Fruit fly (Drosophila melanogaster) whole organism, embryonic: Measurements from ENCODE around the gene CG12194.

Experiments used
- CG10462 ChIP-seq: fragments of 200-800 bp; sonication (Bioruptor generic); optimal IDR thresholded peaks from 2 replicates; lab custom pipeline; 2016; ENCODE audit warnings: missing biosample characterization, missing genetic modification characterization
- CG10565 ChIP-seq: fragments of 200-800 bp; sonication (Bioruptor generic); optimal IDR thresholded peaks from 3 replicates; lab custom pipeline; 2016; ENCODE audit warnings: missing biosample characterization, mild to moderate bottlenecking, missing genetic modification characterization
- CG12236 ChIP-seq: fragments of 200-800 bp; sonication (Bioruptor generic); optimal IDR thresholded peaks from 2 replicates; lab custom pipeline; 2016; ENCODE audit warnings: missing biosample characterization, missing genetic modification characterization
- CG1233 ChIP-seq: fragments of 200-800 bp; sonication (Bioruptor generic); optimal IDR thresholded peaks from 4 replicates; lab custom pipeline; 2018; ENCODE audit warnings: missing biosample characterization, mild to moderate bottlenecking, missing genetic modification characterization
- CG14014 ChIP-seq: fragments of 200-800 bp; sonication (Bioruptor generic); IDR thresholded peaks from 2 replicates; pipeline ENCODE4 v1.3.6; 2022; ENCODE audit warnings: missing biosample characterization, missing genetic modification characterization
- CG15011 ChIP-seq: fragments of 200-800 bp; sonication (Bioruptor generic); optimal IDR thresholded peaks from 3 replicates; lab custom pipeline; 2018; ENCODE audit warnings: missing biosample characterization, mild to moderate bottlenecking, missing genetic modification characterization
- CG17612 ChIP-seq: fragments of 200-800 bp; sonication (Bioruptor generic); IDR thresholded peaks from 2 replicates; pipeline ENCODE4 v1.3.6; 2022; ENCODE audit warnings: missing biosample characterization, missing genetic modification characterization
- CG17829 ChIP-seq: fragments of 200-800 bp; optimal IDR thresholded peaks from 2 replicates; lab custom pipeline; 2019; ENCODE audit warnings: missing biosample characterization, mild to moderate bottlenecking, missing genetic modification characterization, moderate library complexity
- CG1792 ChIP-seq: fragments of 200-800 bp; sonication (Bioruptor generic); optimal IDR thresholded peaks from 2 replicates; lab custom pipeline; 2016; ENCODE audit warnings: missing biosample characterization, missing genetic modification characterization
- CG30431 ChIP-seq: fragments of 200-800 bp; sonication (Bioruptor generic); optimal IDR thresholded peaks from 2 replicates; lab custom pipeline; 2017; ENCODE audit warnings: missing biosample characterization, missing genetic modification characterization
- CG31441 ChIP-seq: fragments of 200-800 bp; sonication (Bioruptor generic); IDR thresholded peaks from 2 replicates; pipeline ENCODE4 v1.3.6; 2022; ENCODE audit warnings: missing biosample characterization, missing genetic modification characterization
- CG42726 ChIP-seq: fragments of 200-800 bp; sonication (Bioruptor generic); IDR thresholded peaks from 2 replicates; pipeline ENCODE4 v1.3.6; 2022; ENCODE audit warnings: missing biosample characterization, missing genetic modification characterization; ENCODE audit not compliant: partially characterized antibody
- CG4328 ChIP-seq: fragments of 200-800 bp; sonication (Bioruptor generic); optimal IDR thresholded peaks from 3 replicates; lab custom pipeline; 2017; ENCODE audit warnings: missing biosample characterization, missing genetic modification reagents, missing genetic modification characterization
- CG4617 ChIP-seq: fragments of 200-800 bp; sonication (Bioruptor generic); optimal IDR thresholded peaks from 3 replicates; lab custom pipeline; 2016; ENCODE audit warnings: missing biosample characterization, missing genetic modification characterization, borderline replicate concordance
- CG8359 ChIP-seq: fragments of 200-800 bp; sonication (Bioruptor generic); optimal IDR thresholded peaks from 2 replicates; lab custom pipeline; 2017; ENCODE audit warnings: missing biosample characterization, mild to moderate bottlenecking, missing genetic modification characterization, borderline replicate concordance
- CG8478 ChIP-seq: fragments of >200 bp; optimal IDR thresholded peaks from 2 replicates; lab custom pipeline; 2018
- Camta ChIP-seq: fragments of 200-800 bp; sonication (Bioruptor generic); optimal IDR thresholded peaks from 2 replicates; lab custom pipeline; 2016; ENCODE audit warnings: missing biosample characterization, missing genetic modification characterization
- D19B ChIP-seq: fragments of 200-800 bp; sonication (Bioruptor generic); optimal IDR thresholded peaks from 2 replicates; lab custom pipeline; 2017; ENCODE audit warnings: missing biosample characterization, mild to moderate bottlenecking, missing genetic modification characterization
- Dbx ChIP-seq: fragments of 200-800 bp; sonication (Bioruptor generic); IDR thresholded peaks from 3 replicates; pipeline ENCODE4 v1.3.6; 2022; ENCODE audit warnings: missing biosample characterization, missing genetic modification characterization
- Dll ChIP-seq: fragments of 200-800 bp; sonication (Bioruptor generic); IDR thresholded peaks from 4 replicates; pipeline ENCODE4 v1.3.6; 2022; ENCODE audit warnings: missing biosample characterization, missing genetic modification characterization; ENCODE audit not compliant: partially characterized antibody
- Dp ChIP-seq: fragments of 200-800 bp; sonication (Bioruptor generic); optimal IDR thresholded peaks from 2 replicates; lab custom pipeline; 2018; ENCODE audit warnings: missing biosample characterization, mild to moderate bottlenecking, missing genetic modification characterization, moderate library complexity
- Gug ChIP-seq: fragments of 200-800 bp; sonication (Bioruptor generic); IDR thresholded peaks from 4 replicates; pipeline ENCODE4 v1.3.6; 2022; ENCODE audit warnings: missing biosample characterization, missing genetic modification characterization
- HLH54F ChIP-seq: fragments of 200-800 bp; sonication (Bioruptor generic); optimal IDR thresholded peaks from 3 replicates; lab custom pipeline; 2016; ENCODE audit warnings: missing biosample characterization, missing genetic modification characterization
- Hmx ChIP-seq: fragments of 200-800 bp; sonication (Bioruptor generic); optimal IDR thresholded peaks from 2 replicates; lab custom pipeline; 2016; ENCODE audit warnings: missing biosample characterization, missing genetic modification characterization
- Jarid2 ChIP-seq: fragments of 200-800 bp; sonication (Bioruptor generic); optimal IDR thresholded peaks from 3 replicates; lab custom pipeline; 2017; ENCODE audit warnings: mild to moderate bottlenecking, missing biosample characterization, missing genetic modification reagents, missing genetic modification characterization
- Myb ChIP-seq: fragments of 200-800 bp; sonication (Bioruptor generic); optimal IDR thresholded peaks from 2 replicates; lab custom pipeline; 2016; ENCODE audit warnings: missing biosample characterization, missing genetic modification characterization
- NFAT ChIP-seq: fragments of 200-800 bp; sonication (Bioruptor generic); IDR thresholded peaks from 2 replicates; pipeline ENCODE4 v1.3.6; 2022; ENCODE audit warnings: missing biosample characterization, missing genetic modification characterization
- Nf-YC ChIP-seq: fragments of 200-800 bp; optimal IDR thresholded peaks from 3 replicates; lab custom pipeline; 2019; ENCODE audit warnings: missing biosample characterization, mild to moderate bottlenecking, missing genetic modification characterization, moderate library complexity
- Optix ChIP-seq: fragments of 200-800 bp; sonication (Bioruptor generic); IDR thresholded peaks from 3 replicates; pipeline ENCODE4 v1.3.6; 2022; ENCODE audit warnings: missing biosample characterization, missing genetic modification characterization
- Pdp1 ChIP-seq, 2 experiments: fragments of 200-800 bp; sonication (Bioruptor generic); optimal IDR thresholded peaks; 3 replicates each; lab custom pipeline; 2016; ENCODE audit warnings: missing biosample characterization in 2 of 2, missing genetic modification characterization in 2 of 2, mild to moderate bottlenecking in 1 of 2, moderate library complexity in 1 of 2
- Sox102F ChIP-seq: fragments of 200-800 bp; sonication (Bioruptor generic); optimal IDR thresholded peaks from 2 replicates; lab custom pipeline; 2018; ENCODE audit warnings: missing biosample characterization, mild to moderate bottlenecking, missing genetic modification characterization, moderate library complexity
- Trl ChIP-seq, 3 experiments: fragments of >200 bp in 2 of 3; fragments of 200-800 bp in 1 of 3; sonication (Bioruptor generic) in 1 of 3; optimal IDR thresholded peaks; 2 replicates in 1 of 3; 3 replicates in 2 of 3; lab custom pipeline; 2016 to 2017; ENCODE audit warnings: missing biosample characterization in 1 of 3, missing genetic modification characterization in 1 of 3
- ap ChIP-seq: fragments of 200-800 bp; sonication (Bioruptor generic); IDR thresholded peaks from 2 replicates; pipeline ENCODE4 v1.3.6; 2022; ENCODE audit warnings: missing biosample characterization, missing genetic modification characterization
- btn ChIP-seq: fragments of 200-800 bp; sonication (Bioruptor generic); optimal IDR thresholded peaks from 2 replicates; lab custom pipeline; 2016; ENCODE audit warnings: missing biosample characterization, missing genetic modification characterization
- croc ChIP-seq: fragments of 200-800 bp; sonication (Bioruptor generic); conservative IDR thresholded peaks from 3 replicates; pipeline ENCODE4 v1.3.6; 2022; ENCODE audit warnings: missing biosample characterization, missing genetic modification characterization
- dimm ChIP-seq: fragments of 200-800 bp; sonication (Bioruptor generic); IDR thresholded peaks from 2 replicates; pipeline ENCODE4 v1.3.6; 2022; ENCODE audit warnings: missing biosample characterization, missing genetic modification characterization
- dmrt11E ChIP-seq: fragments of 200-800 bp; sonication (Bioruptor generic); optimal IDR thresholded peaks from 3 replicates; lab custom pipeline; 2018; ENCODE audit warnings: missing biosample characterization, mild to moderate bottlenecking, missing genetic modification characterization, moderate library complexity
- eyg ChIP-seq: fragments of 200-800 bp; sonication (Bioruptor generic); optimal IDR thresholded peaks from 3 replicates; lab custom pipeline; 2016; ENCODE audit warnings: missing biosample characterization, missing genetic modification characterization
- fd3F ChIP-seq: fragments of 200-800 bp; sonication (Bioruptor generic); optimal IDR thresholded peaks from 2 replicates; lab custom pipeline; 2018; ENCODE audit warnings: missing biosample characterization, mild to moderate bottlenecking, missing genetic modification characterization, moderate library complexity
- ftz-f1 ChIP-seq: fragments of 200-800 bp; sonication (Bioruptor generic); optimal IDR thresholded peaks from 2 replicates; lab custom pipeline; 2016; ENCODE audit warnings: missing biosample characterization, missing genetic modification characterization
- jumu ChIP-seq: fragments of 200-800 bp; sonication (Bioruptor generic); optimal IDR thresholded peaks from 3 replicates; lab custom pipeline; 2016; ENCODE audit warnings: missing biosample characterization, missing genetic modification characterization
- lov ChIP-seq, 2 experiments: fragments of 200-800 bp in 1 of 2; fragments of >200 bp in 1 of 2; sonication (Bioruptor generic) in 1 of 2; IDR thresholded peaks in 1 of 2; optimal IDR thresholded peaks in 1 of 2; 2 replicates in 1 of 2; 3 replicates in 1 of 2; pipeline versions ENCODE4 v1.3.6 to Lab custom; 2017 to 2022; ENCODE audit warnings: missing biosample characterization in 1 of 2, missing genetic modification characterization in 1 of 2
- nerfin-1 ChIP-seq: fragments of 200-800 bp; sonication (Bioruptor generic); optimal IDR thresholded peaks from 3 replicates; lab custom pipeline; 2019; ENCODE audit warnings: missing biosample characterization, mild to moderate bottlenecking, missing genetic modification characterization, moderate library complexity
- org-1 ChIP-seq: fragments of 200-800 bp; sonication (Bioruptor generic); optimal IDR thresholded peaks from 2 replicates; lab custom pipeline; 2017; ENCODE audit warnings: missing biosample characterization, missing genetic modification characterization
- pnt ChIP-seq: fragments of 200-800 bp; sonication (Bioruptor generic); optimal IDR thresholded peaks from 3 replicates; lab custom pipeline; 2016; ENCODE audit warnings: missing biosample characterization, missing genetic modification characterization
- sima ChIP-seq: fragments of 200-800 bp; sonication (Bioruptor generic); optimal IDR thresholded peaks from 2 replicates; lab custom pipeline; 2016; ENCODE audit warnings: missing biosample characterization, missing genetic modification characterization
- tgo ChIP-seq: fragments of 200-800 bp; sonication (Bioruptor generic); IDR thresholded peaks from 3 replicates; pipeline ENCODE4 v1.3.6; 2022; ENCODE audit warnings: missing biosample characterization, missing genetic modification characterization
- toy ChIP-seq: fragments of 200-800 bp; sonication (Bioruptor generic); IDR thresholded peaks from 2 replicates; pipeline ENCODE4 v1.3.6; 2022; ENCODE audit warnings: missing biosample characterization, missing genetic modification characterization
- vvl ChIP-seq: fragments of 200-800 bp; sonication (Bioruptor generic); IDR thresholded peaks from 2 replicates; pipeline ENCODE4 v1.3.6; 2022; ENCODE audit warnings: missing biosample characterization, missing genetic modification characterization
- zfh2 ChIP-seq: fragments of 200-800 bp; sonication (Bioruptor generic); optimal IDR thresholded peaks from 2 replicates; lab custom pipeline; 2016; ENCODE audit warnings: missing biosample characterization, missing genetic modification characterization

CG12194 gene

DNA sequence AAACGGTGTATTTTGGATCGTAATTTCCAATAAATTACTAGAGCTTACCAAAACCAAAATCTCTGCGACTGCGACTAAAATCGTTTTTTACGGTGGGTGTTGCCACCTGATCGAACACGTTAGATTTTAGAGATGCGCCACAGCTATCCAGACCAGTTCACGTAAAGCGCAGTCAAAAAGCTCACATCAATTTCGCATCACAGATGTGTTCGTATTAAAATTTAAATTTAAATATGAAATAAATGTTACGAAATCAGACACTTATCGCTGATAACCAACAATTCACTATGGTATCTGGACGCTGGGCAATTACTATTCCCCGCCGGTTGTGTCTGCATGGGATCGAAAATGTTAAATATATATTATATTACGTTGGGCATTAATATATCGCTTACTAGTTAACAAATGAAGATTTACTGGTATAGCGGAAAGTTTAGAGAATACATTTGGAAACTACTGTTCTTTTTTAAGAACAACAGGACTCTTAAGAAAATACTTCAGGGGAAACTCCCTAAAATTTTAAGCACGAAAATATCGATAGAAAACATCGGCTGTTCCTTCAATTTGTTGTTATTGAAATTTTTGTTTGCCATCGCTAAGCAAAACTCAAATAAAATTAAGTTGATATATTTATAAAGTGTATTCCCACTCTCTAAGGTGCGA lies 9.2 kb downstream of the CG12194 start, which contains the start of the genes mxt and CG11927 (continued):
- TF ChIP-seq CG1792 (GFP tag; lab: Kevin White, UChicago) (peak; percentile 15), zfh2 (GFP tag; lab: Kevin White, UChicago) (peak; percentile 65), CG8478 (lab: Kevin White, UChicago) (no peak), ap (GFP tag; lab: Robert Waterston, UW) (no peak), Sox102F (GFP tag; lab: Kevin White, UChicago) (no peak), sima (GFP tag; lab: Kevin White, UChicago) (no peak), CG30431 (GFP tag; lab: Kevin White, UChicago) (peak; percentile 20), D19B (GFP tag; lab: Kevin White, UChicago) (no peak), nerfin-1 (tag; lab: Kevin White, UChicago) (no peak), Myb (GFP tag; lab: Kevin White, UChicago) (peak; percentile 44), dmrt11E (tag; lab: Kevin White, UChicago) (peak; percentile 29), NFAT (GFP tag; lab: Robert Waterston, UW) (peak; percentile 77), vvl (GFP tag; lab: Robert Waterston, UW) (peak; percentile 44; the same call in 1 of the 2 replicates), CG15011 (GFP tag; lab: Kevin White, UChicago) (no peak), Optix (peak; percentile 40; the same call in 1 of the 3 replicates), Camta (GFP tag; lab: Kevin White, UChicago) (peak; percentile 27), CG10565 (GFP tag; lab: Kevin White, UChicago) (no peak), CG17829 (tag; lab: Kevin White, UChicago) (peak; percentile 17), CG14014 (GFP tag; lab: Robert Waterston, UW) (0 out of 2 replicates have a peak, but pooled peaks have one; percentile 45), Dll (peak; percentile 93), jumu (GFP tag; lab: Kevin White, UChicago) (no peak), Hmx (no peak), CG31441 (GFP tag; lab: Robert Waterston, UW) (no peak), toy (GFP tag; lab: Robert Waterston, UW) (no peak), HLH54F (GFP tag; lab: Kevin White, UChicago) (peak; percentile 64), CG42726 (GFP tag; lab: Robert Waterston, UW) (peak; percentile 85; the same call in 1 of the 2 replicates), CG4328 (peak; percentile 8), org-1 (GFP tag; lab: Kevin White, UChicago) (no peak), CG4617 (GFP tag; lab: Kevin White, UChicago) (peak; percentile 43), pnt (GFP tag; lab: Kevin White, UChicago) (peak; percentile 56), Jarid2 (no peak), fd3F (GFP tag; lab: Kevin White, UChicago) (peak; percentile 23), lov (optimal IDR thresholded peaks at IDR 0.05; lab: Kevin White, UChicago) (no peak), lov (GFP tag; IDR thresholded peaks at IDR 0.05; lab: Robert Waterston, UW) (no peak), Gug (peak; percentile 83), Trl (optimal IDR thresholded peaks at IDR 0.05; lab: Kevin White, UChicago) (no peak), Trl (GFP tag; optimal IDR thresholded peaks at IDR 0.05; lab: Kevin White, UChicago) (no peak), ftz-f1 (no peak), btn (GFP tag; lab: Kevin White, UChicago) (no peak), Nf-YC (tag; lab: Kevin White, UChicago) (peak; percentile 26), CG10462 (GFP tag; lab: Kevin White, UChicago) (no peak), eyg (GFP tag; lab: Kevin White, UChicago) (no peak), CG1233 (GFP tag; lab: Kevin White, UChicago) (no peak), tgo (no peak), CG8359 (GFP tag; lab: Kevin White, UChicago) (no peak), Dp (peak; percentile 33), CG12236 (no peak), Dbx (GFP tag; lab: Robert Waterston, UW) (no peak), dimm (GFP tag; lab: Robert Waterston, UW) (no peak), CG17612 (GFP tag; lab: Robert Waterston, UW) (no peak), croc (no peak), Pdp1 (GFP tag; optimal IDR thresholded peaks at IDR 0.05; lab: Kevin White, UChicago) (peak in 1 of 2 experiments; percentile 30)
